Worm (Caenorhabditis elegans) whole organism, young adult: ENCODE data around the gene F57G12.2.

Source experiments
- B0035.1 ChIP-seq: sonication (generic microtip); optimal IDR thresholded peaks from 2 replicates; lab custom pipeline; 2016; ENCODE audit warnings: missing genetic modification characterization, mild to moderate bottlenecking, missing compliant biosample characterization, missing genotype, missing genetic modification reagents
- C17E4.6 ChIP-seq: fragments of 200-800 bp; sonication (Bioruptor generic); IDR thresholded peaks from 2 replicates; pipeline ENCODE4 v1.3.6; 2022; ENCODE audit warnings: missing genetic modification reagents, missing genetic modification characterization, missing compliant biosample characterization
- F39B2.1 ChIP-seq: fragments of 200-800 bp; sonication (Bioruptor generic); IDR thresholded peaks from 2 replicates; pipeline ENCODE4 v1.3.6; 2022; ENCODE audit warnings: missing genetic modification reagents, missing genetic modification characterization, missing compliant biosample characterization
- F52B5.7 ChIP-seq: sonication (generic microtip); optimal IDR thresholded peaks from 2 replicates; lab custom pipeline; 2016; ENCODE audit warnings: mild to moderate bottlenecking, missing genetic modification characterization, missing compliant biosample characterization
- athp-1 ChIP-seq: sonication (generic microtip); optimal IDR thresholded peaks from 2 replicates; lab custom pipeline; 2017; ENCODE audit warnings: mild to moderate bottlenecking, missing genetic modification characterization, missing compliant biosample characterization
- cebp-1 ChIP-seq, 2 experiments: fragments of 200-800 bp in 1 of 2; sonication (Bioruptor generic) in 1 of 2; sonication (generic microtip) in 1 of 2; IDR thresholded peaks in 1 of 2; optimal IDR thresholded peaks in 1 of 2; 2 replicates each; pipeline versions ENCODE4 v1.3.6 to Lab custom; 2017 to 2022; ENCODE audit warnings: missing compliant biosample characterization in 2 of 2, missing genetic modification characterization in 2 of 2, mild to moderate bottlenecking in 1 of 2, missing genetic modification reagents in 1 of 2, moderate library complexity in 1 of 2
- chd-7 ChIP-seq: sonication (generic microtip); optimal IDR thresholded peaks from 2 replicates; lab custom pipeline; 2016; ENCODE audit warnings: mild to moderate bottlenecking, missing genetic modification characterization, moderate library complexity, missing compliant biosample characterization
- dpff-1 ChIP-seq: sonication (generic microtip); optimal IDR thresholded peaks from 2 replicates; lab custom pipeline; 2017; ENCODE audit warnings: mild to moderate bottlenecking, missing genetic modification characterization, missing compliant biosample characterization
- egl-44 ChIP-seq: fragments of 200-800 bp; sonication (Bioruptor generic); IDR thresholded peaks from 2 replicates; pipeline ENCODE4 v1.3.6; 2022; ENCODE audit warnings: missing genetic modification reagents, missing genetic modification characterization, missing compliant biosample characterization
- him-1 ChIP-seq: sonication (generic microtip); optimal IDR thresholded peaks from 2 replicates; lab custom pipeline; 2016; ENCODE audit warnings: missing genotype, missing genetic modification reagents, missing genetic modification characterization, missing compliant biosample characterization
- hmg-20 ChIP-seq: fragments of 200-800 bp; sonication (Bioruptor generic); IDR thresholded peaks from 2 replicates; pipeline ENCODE4 v1.3.6; 2022; ENCODE audit warnings: missing genetic modification reagents, missing genetic modification characterization, missing compliant biosample characterization
- lin-40 ChIP-seq: sonication (generic microtip); optimal IDR thresholded peaks from 2 replicates; lab custom pipeline; 2016; ENCODE audit warnings: missing genetic modification characterization, mild to moderate bottlenecking, missing compliant biosample characterization, missing genotype, missing genetic modification reagents
- madf-10 ChIP-seq: sonication (generic microtip); optimal IDR thresholded peaks from 2 replicates; lab custom pipeline; 2016; ENCODE audit warnings: mild to moderate bottlenecking, missing genetic modification characterization, missing compliant biosample characterization
- mel-28 ChIP-seq: sonication (generic microtip); optimal IDR thresholded peaks from 2 replicates; lab custom pipeline; 2016; ENCODE audit warnings: borderline replicate concordance, mild to moderate bottlenecking, missing genetic modification characterization, missing compliant biosample characterization
- nfya-1 ChIP-seq: sonication (generic microtip); optimal IDR thresholded peaks from 2 replicates; lab custom pipeline; 2017; ENCODE audit warnings: antibody characterized with exemption, missing compliant biosample characterization, missing genetic modification characterization, borderline replicate concordance; ENCODE audit not compliant: insufficient read depth
- nhr-120 ChIP-seq: fragments of 200-800 bp; sonication (Bioruptor generic); IDR thresholded peaks from 2 replicates; pipeline ENCODE4 v1.3.6; 2022; ENCODE audit warnings: missing genetic modification characterization, missing compliant biosample characterization
- nhr-179 ChIP-seq: sonication (generic microtip); optimal IDR thresholded peaks from 2 replicates; lab custom pipeline; 2016; ENCODE audit warnings: mild to moderate bottlenecking, missing genetic modification characterization, missing compliant biosample characterization
- nhr-80 ChIP-seq: sonication (generic microtip); optimal IDR thresholded peaks from 2 replicates; lab custom pipeline; 2016; ENCODE audit warnings: missing genetic modification characterization, missing compliant biosample characterization
- rcor-1 ChIP-seq: fragments of 200-800 bp; sonication (Bioruptor generic); IDR thresholded peaks from 2 replicates; pipeline ENCODE4 v1.3.6; 2022; ENCODE audit warnings: missing genetic modification reagents, missing genetic modification characterization, missing compliant biosample characterization
- sdz-38 ChIP-seq: sonication (generic microtip); optimal IDR thresholded peaks from 2 replicates; lab custom pipeline; 2016; ENCODE audit warnings: missing genotype, missing genetic modification characterization, missing compliant biosample characterization
- sea-2 ChIP-seq: fragments of 200-800 bp; sonication (Bioruptor generic); IDR thresholded peaks from 2 replicates; pipeline ENCODE4 v1.3.6; 2022; ENCODE audit warnings: missing genetic modification characterization, missing compliant biosample characterization
- snpc-1.3 ChIP-seq: sonication (generic microtip); optimal IDR thresholded peaks from 2 replicates; lab custom pipeline; 2017; ENCODE audit warnings: missing genetic modification characterization, mild to moderate bottlenecking, missing compliant biosample characterization, antibody characterized with exemption, moderate library complexity, missing genotype, missing genetic modification reagents; ENCODE audit not compliant: insufficient read depth
- tbx-9 ChIP-seq: sonication (generic microtip); optimal IDR thresholded peaks from 2 replicates; lab custom pipeline; 2016; ENCODE audit warnings: borderline replicate concordance, missing genetic modification characterization, inconsistent platforms, missing compliant biosample characterization
- unc-62 ChIP-seq: fragments of 150-350 bp; optimal IDR thresholded peaks from 2 replicates; lab custom pipeline; 2014; ENCODE audit warnings: missing biosample characterization, missing genetic modification reagents, missing genetic modification characterization
- ztf-26 ChIP-seq: sonication (generic microtip); optimal IDR thresholded peaks from 2 replicates; lab custom pipeline; 2017; ENCODE audit warnings: missing genetic modification characterization, missing compliant biosample characterization
- ztf-28 ChIP-seq: fragments of 200-800 bp; sonication (Bioruptor generic); IDR thresholded peaks from 2 replicates; pipeline ENCODE4 v1.3.6; 2022; ENCODE audit warnings: missing genetic modification reagents, missing genetic modification characterization, missing compliant biosample characterization

F57G12.2 gene

ce11 chrX:12182684-12183477, 23.0 kb upstream of the F57G12.2 start (continued):
- TF ChIP-seq rcor-1 (GFP tag; lab: Robert Waterston, UW) = no peak
- TF ChIP-seq sea-2 (GFP tag; lab: Robert Waterston, UW) = no peak

- TF ChIP-seq hmg-20 (GFP tag; lab: Robert Waterston, UW) (no peak), nhr-80 (tag; lab: Kevin White, UChicago) (peak; percentile 49)
- TF ChIP-seq, all 124 proteins: peak for 1
These were observed 21.8 kb upstream of the F57G12.2 start for ce11 chrX:12181606-12182005.

ce11 chrX:12180681-12181080, 20.8 kb upstream of the F57G12.2 start:
- TF ChIP-seq ztf-26 (tag; lab: Kevin White, UChicago) (peak; percentile 31), lin-40 (peak; percentile 62), nhr-120 (GFP tag; lab: Robert Waterston, UW) (no peak)

- TF ChIP-seq mel-28 (tag; lab: Kevin White, UChicago) (no peak), B0035.1 (no peak), sdz-38 (tag; lab: Kevin White, UChicago) (no peak), F39B2.1 (no peak), ztf-28 (no peak)
These were observed 20.0 kb upstream of the F57G12.2 start for ce11 chrX:12179817-12180384.

- TF ChIP-seq chd-7 (tag; lab: Kevin White, UChicago) = no peak
- no peak for TF ChIP-seq C17E4.6 (GFP tag; lab: Robert Waterston, UW)
- no peak for TF ChIP-seq nhr-120 (GFP tag; lab: Robert Waterston, UW)
- TF ChIP-seq unc-62 (GFP tag; lab: Kevin White, UChicago) = no peak
- TF ChIP-seq him-1 (tag; lab: Kevin White, UChicago) = no peak
- TF ChIP-seq nfya-1 (tag; lab: Kevin White, UChicago) = no peak
- no peak for TF ChIP-seq egl-44 (GFP tag; lab: Robert Waterston, UW)
- no peak for TF ChIP-seq nhr-179 (tag; lab: Kevin White, UChicago)
- TF ChIP-seq athp-1 (tag; lab: Kevin White, UChicago) = no peak
- TF ChIP-seq F52B5.7 (tag; lab: Kevin White, UChicago) = no peak
- no peak for TF ChIP-seq tbx-9
- TF ChIP-seq snpc-1.3 = no peak
- TF ChIP-seq madf-10 (tag; lab: Kevin White, UChicago) = no peak
These were observed 19.2 kb upstream of the F57G12.2 start for ce11 chrX:12179090-12179488.

- no peak for TF ChIP-seq cebp-1 (GFP tag; IDR thresholded peaks at IDR 0.05; lab: Robert Waterston, UW)
- no peak for TF ChIP-seq cebp-1 (tag; optimal IDR thresholded peaks at IDR 0.05; lab: Kevin White, UChicago)
- TF ChIP-seq lin-40 = no peak
- TF ChIP-seq nhr-80 (tag; lab: Kevin White, UChicago) = peak; percentile 28
- no peak for TF ChIP-seq dpff-1 (tag; lab: Kevin White, UChicago)
- TF ChIP-seq, all 124 proteins: peak for 1
These were observed 18.7 kb upstream of the F57G12.2 start for ce11 chrX:12178351-12179089.
